Worm (Caenorhabditis elegans): ENCODE data around the gene C25D7.16.
A peak's percentile ranks its signal among the peaks of the same experiment; 100 is the strongest.

The C25D7.16 gene

DNA sequence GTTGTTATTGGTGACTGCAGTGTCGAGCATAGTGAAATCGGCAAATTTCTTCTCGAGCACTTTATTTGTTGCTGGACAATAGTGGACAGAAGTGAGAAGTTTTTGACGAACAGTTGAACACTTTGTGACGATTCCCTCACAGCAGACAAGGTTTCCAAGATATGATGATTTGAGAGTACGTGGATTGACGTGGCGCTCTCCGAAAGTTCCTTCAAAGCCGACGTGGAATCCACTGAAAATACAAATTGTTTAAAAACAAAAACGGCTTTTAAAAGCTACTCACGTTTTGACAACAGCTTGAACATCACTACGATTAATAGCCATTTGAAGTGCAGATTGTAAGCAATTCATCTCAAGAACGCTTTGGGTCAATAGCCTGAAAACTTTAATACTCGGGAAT, 3.0 kb downstream of the C25D7.16 start:
- TF ChIP-seq nhr-11 (tag; optimal IDR thresholded peaks at IDR 0.05) (no peak), gmeb-1 (tag; optimal IDR thresholded peaks at IDR 0.05) (no peak), nhr-6 (tag; optimal IDR thresholded peaks at IDR 0.05) (no peak), alr-1 (tag; optimal IDR thresholded peaks at IDR 0.05) (no peak), F13H6.1 (tag; optimal IDR thresholded peaks at IDR 0.05) (no peak), lin-13 (GFP tag; optimal IDR thresholded peaks at IDR 0.05) (no peak), snpc-4 (tag; optimal IDR thresholded peaks at IDR 0.05) (no peak), nhr-25 (tag; optimal IDR thresholded peaks at IDR 0.05) (no peak)

ce11 chrV:15059534-15059933, 3.6 kb downstream of the C25D7.16 start, which contains the start of the genes mcm-3 and C25D7.15:
mcm-3 (minus strand) TSS chrV:15059599.
C25D7.15 (plus strand) TSS chrV:15059808.
- TF ChIP-seq mdl-1 (tag; optimal IDR thresholded peaks at IDR 0.05): no peak
- no peak for TF ChIP-seq nhr-21 (tag; optimal IDR thresholded peaks at IDR 0.05)
- no peak for TF ChIP-seq sma-3 (GFP tag; optimal IDR thresholded peaks at IDR 0.05)
- no peak for TF ChIP-seq unc-55 (GFP tag; optimal IDR thresholded peaks at IDR 0.05)
- TF ChIP-seq lin-39 (tag; optimal IDR thresholded peaks at IDR 0.05): no peak
- TF ChIP-seq nhr-129 (tag; optimal IDR thresholded peaks at IDR 0.05): peak; percentile 36
- TF ChIP-seq nhr-10 (tag; optimal IDR thresholded peaks at IDR 0.05): no peak
- TF ChIP-seq ztf-4 (tag; optimal IDR thresholded peaks at IDR 0.05): no peak
- no peak for TF ChIP-seq blmp-1 (tag; optimal IDR thresholded peaks at IDR 0.05; ENCODE audit: insufficient read depth)
- peak; percentile 75 for TF ChIP-seq gmeb-1 (tag; optimal IDR thresholded peaks at IDR 0.05)
- TF ChIP-seq C34F6.9 (tag; optimal IDR thresholded peaks at IDR 0.05): peak; percentile 39
- TF ChIP-seq nhr-77 (tag; optimal IDR thresholded peaks at IDR 0.05): no peak

DNA sequence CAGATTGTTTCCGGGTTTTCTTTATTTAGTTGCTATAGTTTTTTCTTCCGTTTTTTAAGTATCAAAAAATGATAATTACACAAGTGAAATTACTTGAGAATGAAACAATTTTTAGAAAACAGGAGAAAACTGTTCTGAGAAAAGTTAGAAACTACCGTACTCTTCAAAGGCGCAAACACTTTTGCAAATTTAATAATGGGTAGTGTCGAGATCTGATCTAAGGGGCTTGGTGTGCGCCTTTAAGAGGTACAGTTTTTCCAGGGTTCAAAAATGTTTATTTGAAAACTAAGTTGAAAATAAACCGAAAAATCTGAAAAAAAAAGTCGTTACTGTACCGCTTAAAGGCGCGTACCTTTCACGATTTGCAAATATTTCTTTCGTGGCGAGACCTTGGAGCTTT, 4.6 kb downstream of the C25D7.16 start:
- no peak for TF ChIP-seq mab-5 (tag; optimal IDR thresholded peaks at IDR 0.05)
- no peak for TF ChIP-seq ama-1 (optimal IDR thresholded peaks at IDR 0.05)
- no peak for TF ChIP-seq blmp-1 (tag; optimal IDR thresholded peaks at IDR 0.05; ENCODE audit: insufficient read depth)
- TF ChIP-seq unc-55 (GFP tag; optimal IDR thresholded peaks at IDR 0.05): no peak
- TF ChIP-seq gmeb-1 (tag; optimal IDR thresholded peaks at IDR 0.05): no peak
- no peak for TF ChIP-seq nhr-12 (tag; optimal IDR thresholded peaks at IDR 0.05)
- TF ChIP-seq egl-27 (tag; optimal IDR thresholded peaks at IDR 0.05): no peak
- no peak for TF ChIP-seq alr-1 (tag; optimal IDR thresholded peaks at IDR 0.05)

DNA sequence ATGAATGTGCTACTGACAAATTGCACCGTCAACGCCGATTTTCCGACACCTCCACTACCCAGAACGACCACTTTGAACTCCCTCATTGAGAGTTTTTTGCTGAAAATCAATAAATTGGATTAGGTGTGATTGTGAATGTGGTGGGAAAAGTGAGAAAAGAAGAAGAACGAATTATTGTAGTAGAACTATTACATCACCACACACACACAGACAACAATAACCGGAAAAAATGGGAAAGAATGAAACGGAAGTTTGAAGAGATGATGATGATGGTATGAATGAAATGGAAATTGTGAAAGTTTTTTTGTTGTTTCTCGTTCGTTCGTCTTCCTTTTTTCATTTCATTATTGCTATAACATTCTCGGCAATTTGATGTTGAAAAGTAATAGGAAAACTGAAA, 8.0 kb downstream of the C25D7.16 start, which contains the start of gene rap-2:
Gene rap-2 (minus strand): TSS at position 101 of the 400 bp plus-strand sequence.
- no peak for TF ChIP-seq blmp-1 (tag; optimal IDR thresholded peaks at IDR 0.05; ENCODE audit: insufficient read depth)
- TF ChIP-seq mab-5 (tag; optimal IDR thresholded peaks at IDR 0.05): no peak
- TF ChIP-seq elt-1 (tag; optimal IDR thresholded peaks at IDR 0.05): no peak
- no peak for TF ChIP-seq nhr-6 (tag; optimal IDR thresholded peaks at IDR 0.05)
- TF ChIP-seq ceh-82 (tag; optimal IDR thresholded peaks at IDR 0.05): no peak
- no peak for TF ChIP-seq nhr-129 (tag; optimal IDR thresholded peaks at IDR 0.05)
- TF ChIP-seq skn-1 (tag; optimal IDR thresholded peaks at IDR 0.05): no peak
- no peak for TF ChIP-seq snpc-4 (tag; optimal IDR thresholded peaks at IDR 0.05)
- no peak for TF ChIP-seq ztf-11 (tag; optimal IDR thresholded peaks at IDR 0.05)
- no peak for TF ChIP-seq sma-9 (GFP tag; optimal IDR thresholded peaks at IDR 0.05)
- no peak for TF ChIP-seq sma-9 (tag; optimal IDR thresholded peaks at IDR 0.05)

DNA sequence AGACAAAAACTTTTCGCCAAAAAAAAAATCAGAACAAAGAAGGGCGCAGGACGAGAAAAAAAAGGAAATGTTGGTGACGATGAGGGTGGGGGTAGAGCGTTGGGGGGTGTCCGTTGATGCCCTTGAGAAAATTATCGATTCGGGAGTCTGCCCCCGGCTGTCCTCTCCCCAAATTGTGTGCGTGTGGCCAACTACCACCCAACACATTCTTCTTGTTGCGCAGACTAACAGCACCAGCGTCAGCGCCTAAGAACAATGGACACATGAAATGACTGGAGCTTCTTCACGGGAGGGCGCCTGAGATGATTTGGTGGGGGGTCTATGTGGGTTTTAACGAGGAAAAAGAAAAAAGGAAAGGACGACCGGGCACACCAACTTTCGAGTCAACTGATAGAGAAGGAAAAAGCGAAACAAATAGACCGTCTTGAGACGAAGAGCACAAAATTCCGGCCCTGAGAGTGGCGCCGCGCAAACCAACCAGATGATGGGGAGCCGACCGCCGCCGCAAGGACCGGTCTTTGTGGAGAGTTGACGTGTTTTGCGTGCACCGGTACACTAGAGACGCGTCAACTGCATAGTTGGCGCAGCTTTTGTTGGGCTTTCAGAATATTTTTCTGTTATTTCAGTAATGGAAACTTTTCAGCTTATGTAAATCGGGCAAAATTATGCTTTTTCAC, 9.2 kb downstream of the C25D7.16 start, which contains the start of gene C25D7.9:
Gene C25D7.9 (plus strand): TSS at position 68 of the 677 bp plus-strand sequence.
- TF ChIP-seq F13H6.1 (tag; optimal IDR thresholded peaks at IDR 0.05) (peak; percentile 9), C34F6.9 (tag; optimal IDR thresholded peaks at IDR 0.05) (peak; percentile 29), sma-9 (GFP tag; optimal IDR thresholded peaks at IDR 0.05) (no peak), sma-9 (tag; optimal IDR thresholded peaks at IDR 0.05) (no peak), nhr-129 (tag; optimal IDR thresholded peaks at IDR 0.05) (peak; percentile 23), lsy-2 (tag; optimal IDR thresholded peaks at IDR 0.05) (peak in 1 of 2 experiments; percentile 13), gmeb-1 (tag; optimal IDR thresholded peaks at IDR 0.05) (peak; percentile 10), lin-13 (GFP tag; optimal IDR thresholded peaks at IDR 0.05) (peak; percentile 36), ztf-1 (GFP tag; conservative IDR thresholded peaks at IDR 0.05) (no peak), Y55F3AM.14 (GFP tag; optimal IDR thresholded peaks at IDR 0.05) (no peak), zag-1 (tag; optimal IDR thresholded peaks at IDR 0.05) (peak; percentile 51), unc-55 (GFP tag; optimal IDR thresholded peaks at IDR 0.05) (peak; percentile 59)
